Fruit fly (Drosophila melanogaster): ENCODE measurements around the gene Paics.

DNA sequence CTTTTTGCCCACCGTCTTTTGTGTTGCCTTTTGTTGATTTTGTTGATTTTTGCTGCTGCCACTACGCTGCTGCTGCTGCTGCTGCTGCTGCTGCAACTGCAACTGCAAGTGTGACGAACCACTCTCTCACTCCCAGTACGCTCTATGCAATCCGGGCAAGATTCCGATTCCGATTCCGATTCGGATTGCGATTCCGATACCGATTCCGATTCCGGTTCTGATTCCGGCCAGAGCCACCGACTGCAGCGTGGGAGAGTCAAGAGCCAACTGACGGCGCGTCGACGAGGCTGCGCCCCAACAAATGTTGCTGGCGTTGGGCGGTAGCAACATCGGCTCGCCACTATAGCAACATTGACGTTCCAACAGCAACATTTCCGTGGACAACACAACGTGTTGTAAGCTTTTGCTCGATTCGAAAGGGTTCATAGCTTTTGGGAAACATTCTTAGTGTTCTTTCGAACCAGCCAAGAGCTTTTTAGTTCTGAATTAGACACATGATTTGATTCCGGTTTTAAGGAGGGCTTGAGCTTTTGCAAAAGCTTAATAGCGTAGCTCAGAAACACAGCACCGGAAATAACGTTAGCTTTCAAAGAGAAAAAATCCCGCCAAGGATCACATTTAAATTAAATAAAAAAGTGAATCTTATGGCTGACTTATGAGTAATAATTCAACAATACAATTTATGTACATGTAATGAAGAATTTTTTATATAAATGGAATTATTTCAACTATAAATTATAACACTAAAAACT is 24.4 kb upstream of the Paics start, which contains the start of gene CG32647:
- TF ChIP-seq Myc (optimal IDR thresholded peaks at IDR 0.05) (no peak), psq (optimal IDR thresholded peaks at IDR 0.05) (no peak)
